Worm (Caenorhabditis elegans) whole organism, L4 larva: ENCODE data around the gene drr-2.

Experiments used
- D1046.2 ChIP-seq: fragments of 200-800 bp; sonication (Bioruptor generic); IDR thresholded peaks from 2 replicates; pipeline ENCODE4 v1.3.6; 2022; ENCODE audit warnings: missing genetic modification characterization, missing compliant biosample characterization
- F44E2.7 ChIP-seq: fragments of 200-800 bp; sonication (Bioruptor generic); IDR thresholded peaks from 2 replicates; pipeline ENCODE4 v2.1.2; 2022; ENCODE audit warnings: missing genetic modification characterization, missing compliant biosample characterization
- R02D3.7 ChIP-seq: fragments of 150-350 bp; sonication (generic microtip); optimal IDR thresholded peaks from 3 replicates; lab custom pipeline; 2014; ENCODE audit warnings: missing biosample characterization, missing genetic modification characterization
- ZK546.5 ChIP-seq, 2 experiments: sonication (generic microtip); optimal IDR thresholded peaks; 2 replicates each; lab custom pipeline; 2017; ENCODE audit warnings: missing biosample characterization in 2 of 2, missing genetic modification characterization in 2 of 2
- aly-2 ChIP-seq: sonication (generic microtip); optimal IDR thresholded peaks from 2 replicates; lab custom pipeline; 2018; ENCODE audit warnings: missing biosample characterization, missing genetic modification characterization
- ama-1 ChIP-seq: fragments of 150-350 bp; optimal IDR thresholded peaks from 2 replicates; lab custom pipeline; 2014; ENCODE audit warnings: inconsistent platforms, mixed read lengths
- arid-1 ChIP-seq: fragments of 200-800 bp; sonication (Bioruptor generic); conservative IDR thresholded peaks from 2 replicates; pipeline ENCODE4 v1.3.6; 2022; ENCODE audit warnings: missing genetic modification reagents, missing genetic modification characterization, missing compliant biosample characterization
- attf-4 ChIP-seq: sonication (generic microtip); optimal IDR thresholded peaks from 3 replicates; lab custom pipeline; 2017; ENCODE audit warnings: missing biosample characterization, missing genetic modification characterization
- ceh-20 ChIP-seq: fragments of 200-800 bp; sonication (Bioruptor generic); IDR thresholded peaks from 2 replicates; pipeline ENCODE4 v1.3.6; 2022; ENCODE audit warnings: missing genetic modification reagents, missing genetic modification characterization, missing compliant biosample characterization
- daf-12 ChIP-seq: fragments of 150-350 bp; optimal IDR thresholded peaks from 2 replicates; lab custom pipeline; 2014; ENCODE audit warnings: missing biosample characterization, missing genetic modification reagents, missing genetic modification characterization
- dmd-8 ChIP-seq: fragments of 200-800 bp; sonication (Bioruptor generic); IDR thresholded peaks from 2 replicates; pipeline ENCODE4 v1.3.6; 2022; ENCODE audit warnings: missing genetic modification characterization, missing compliant biosample characterization
- dmd-9 ChIP-seq: fragments of 200-800 bp; sonication (Bioruptor generic); IDR thresholded peaks from 2 replicates; pipeline ENCODE4 v1.3.6; 2022; ENCODE audit warnings: missing genetic modification reagents, missing genetic modification characterization, missing compliant biosample characterization
- dpl-1 ChIP-seq: fragments of 150-350 bp; optimal IDR thresholded peaks from 2 replicates; lab custom pipeline; 2014; ENCODE audit warnings: missing biosample characterization, missing genetic modification reagents, missing genetic modification characterization
- dve-1 ChIP-seq: sonication (generic microtip); optimal IDR thresholded peaks from 2 replicates; lab custom pipeline; 2017; ENCODE audit warnings: antibody characterized with exemption, mild to moderate bottlenecking, missing genetic modification characterization, missing compliant biosample characterization; ENCODE audit not compliant: insufficient read depth
- egl-43 ChIP-seq: fragments of 200-800 bp; sonication (Bioruptor generic); IDR thresholded peaks from 2 replicates; pipeline ENCODE4 v1.3.6; 2022; ENCODE audit warnings: missing genetic modification reagents, missing genetic modification characterization, missing compliant biosample characterization
- gei-8 ChIP-seq: fragments of 200-800 bp; sonication (Bioruptor generic); optimal IDR thresholded peaks from 2 replicates; lab custom pipeline; 2018; ENCODE audit warnings: mild to moderate bottlenecking, missing genetic modification characterization, missing compliant biosample characterization
- hmg-1.1 ChIP-seq: fragments of 200-800 bp; sonication (Bioruptor generic); IDR thresholded peaks from 2 replicates; pipeline ENCODE4 v1.3.6; 2022; ENCODE audit warnings: missing genetic modification reagents, missing genetic modification characterization, missing compliant biosample characterization
- lin-1 ChIP-seq: fragments of 200-800 bp; sonication (Bioruptor generic); IDR thresholded peaks from 2 replicates; pipeline ENCODE4 v1.3.6; 2022; ENCODE audit warnings: missing genetic modification reagents, missing genetic modification characterization, missing compliant biosample characterization
- lin-39 ChIP-seq: fragments of 150-350 bp; optimal IDR thresholded peaks from 2 replicates; lab custom pipeline; 2014; ENCODE audit warnings: missing biosample characterization, missing genetic modification reagents, missing genetic modification characterization
- lir-3 ChIP-seq: sonication (generic microtip); optimal IDR thresholded peaks from 2 replicates; lab custom pipeline; 2016; ENCODE audit warnings: mild to moderate bottlenecking, missing genetic modification characterization, missing compliant biosample characterization
- mdl-1 ChIP-seq, 2 experiments: fragments of 150-350 bp in 1 of 2; sonication (generic microtip) in 1 of 2; optimal IDR thresholded peaks; 2 replicates each; lab custom pipeline; 2014 to 2017; ENCODE audit warnings: missing biosample characterization in 2 of 2, missing genetic modification characterization in 2 of 2
- nhr-111 ChIP-seq: fragments of 200-800 bp; sonication (Bioruptor generic); optimal IDR thresholded peaks from 2 replicates; lab custom pipeline; 2018; ENCODE audit warnings: mild to moderate bottlenecking, missing genetic modification characterization, missing compliant biosample characterization
- nhr-77 ChIP-seq: fragments of 150-350 bp; optimal IDR thresholded peaks from 2 replicates; lab custom pipeline; 2014; ENCODE audit warnings: missing biosample characterization, missing genetic modification characterization
- pqm-1 ChIP-seq: sonication (generic microtip); optimal IDR thresholded peaks from 2 replicates; lab custom pipeline; 2017; ENCODE audit warnings: missing biosample characterization, missing genetic modification characterization
- saeg-2 ChIP-seq: fragments of 200-800 bp; sonication (Bioruptor generic); IDR thresholded peaks from 2 replicates; pipeline ENCODE4 v1.3.6; 2022; ENCODE audit warnings: missing genetic modification reagents, missing genetic modification characterization, missing compliant biosample characterization
- set-16 ChIP-seq: fragments of 200-800 bp; sonication (Bioruptor generic); IDR thresholded peaks from 2 replicates; pipeline ENCODE4 v1.3.6; 2022; ENCODE audit warnings: missing genetic modification reagents, missing genetic modification characterization, missing compliant biosample characterization
- snpc-4 ChIP-seq: fragments of 150-350 bp; optimal IDR thresholded peaks from 2 replicates; lab custom pipeline; 2014; ENCODE audit warnings: missing biosample characterization, missing genetic modification characterization
- tra-1 ChIP-seq: fragments of 200-800 bp; sonication (Bioruptor generic); IDR thresholded peaks from 2 replicates; pipeline ENCODE4 v1.3.6; 2022; ENCODE audit warnings: missing genetic modification reagents, missing genetic modification characterization, missing compliant biosample characterization
- unc-62 ChIP-seq, 3 experiments: fragments of 150-350 bp in 1 of 3; sonication (generic microtip); optimal IDR thresholded peaks in 2 of 3; peaks in 1 of 3; 1 replicate in 1 of 3; 2 replicates in 2 of 3; lab custom pipeline; 2014 to 2017; ENCODE audit warnings: missing biosample characterization in 3 of 3, missing genetic modification characterization in 3 of 3, missing genetic modification reagents in 3 of 3, missing genotype in 1 of 3
- vab-7 ChIP-seq: fragments of 200-800 bp; sonication (Bioruptor generic); IDR thresholded peaks from 2 replicates; pipeline ENCODE4 v1.3.6; 2022; ENCODE audit warnings: missing genetic modification reagents, missing genetic modification characterization, missing compliant biosample characterization
- zag-1 ChIP-seq: fragments of 150-350 bp; optimal IDR thresholded peaks from 2 replicates; lab custom pipeline; 2014; ENCODE audit warnings: missing biosample characterization, missing genetic modification characterization
- zfp-2 ChIP-seq: sonication (generic microtip); optimal IDR thresholded peaks from 2 replicates; lab custom pipeline; 2016; ENCODE audit warnings: mild to moderate bottlenecking, missing genetic modification characterization, missing compliant biosample characterization
- zip-2 ChIP-seq: fragments of 150-350 bp; optimal IDR thresholded peaks from 2 replicates; lab custom pipeline; 2014; ENCODE audit warnings: missing biosample characterization, missing genetic modification characterization

drr-2 gene

ce11 chrIII:13642776-13643175, 594 bp downstream of the drr-2 start:
- TF ChIP-seq egl-43 (GFP tag; lab: Robert Waterston, UW) (peak; percentile 9; the same call in 1 of the 2 replicates), saeg-2 (no peak), set-16 (peak; percentile 94)
- TF ChIP-seq, all 104 proteins: peak for 2

- TF ChIP-seq zfp-2 (tag; lab: Kevin White, UChicago) (no peak), snpc-4 (tag; lab: Kevin White, UChicago) (no peak), F44E2.7 (GFP tag; lab: Robert Waterston, UW) (no peak), lin-1 (GFP tag; lab: Robert Waterston, UW) (no peak), mdl-1 (tag; optimal IDR thresholded peaks at IDR 0.05; lab: Kevin White, UChicago) (no peak), tra-1 (GFP tag; lab: Robert Waterston, UW) (no peak), dmd-9 (GFP tag; lab: Robert Waterston, UW) (no peak), lin-39 (tag; lab: Kevin White, UChicago) (no peak), dmd-8 (no peak), gei-8 (no peak), ZK546.5 (tag; optimal IDR thresholded peaks at IDR 0.05; lab: Kevin White, UChicago) (no peak), egl-43 (GFP tag; lab: Robert Waterston, UW) (no peak), ama-1 (lab: Kevin White, UChicago) (no peak), attf-4 (tag; lab: Kevin White, UChicago) (no peak), lir-3 (no peak), aly-2 (no peak)
These were observed 1.1 kb downstream of the drr-2 start, which contains the start of gene T12D8.10 for ce11 chrIII:13642227-13642626. Gene T12D8.10 (minus strand): TSS chrIII:13642327.

- TF ChIP-seq nhr-77 (tag; lab: Kevin White, UChicago): no peak
- no peak for TF ChIP-seq R02D3.7 (tag; lab: Kevin White, UChicago)
- no peak for TF ChIP-seq daf-12 (tag; lab: Kevin White, UChicago)
- TF ChIP-seq egl-43 (GFP tag; lab: Robert Waterston, UW): no peak
- TF ChIP-seq zip-2 (tag; lab: Kevin White, UChicago): no peak
- no peak for TF ChIP-seq zag-1 (tag; lab: Kevin White, UChicago)
- no peak for TF ChIP-seq lir-3
- TF ChIP-seq ZK546.5 (tag; optimal IDR thresholded peaks at IDR 0.05; lab: Kevin White, UChicago): no peak
- no peak for TF ChIP-seq nhr-111 (GFP tag; lab: Kevin White, UChicago)
- no peak for TF ChIP-seq dpl-1 (GFP tag; lab: Kevin White, UChicago)
- no peak for TF ChIP-seq D1046.2 (GFP tag; lab: Robert Waterston, UW)
- no peak for TF ChIP-seq pqm-1 (tag; lab: Kevin White, UChicago)
- TF ChIP-seq attf-4 (tag; lab: Kevin White, UChicago): no peak
- no peak for TF ChIP-seq arid-1 (GFP tag; lab: Robert Waterston, UW)
- TF ChIP-seq, all 104 proteins: peak for 0
These were observed 1.8 kb downstream of the drr-2 start, which contains the start of gene acbp-5 for ce11 chrIII:13641588-13641987. Gene acbp-5 (minus strand): TSS chrIII:13641688.

- TF ChIP-seq hmg-1.1 (GFP tag; lab: Robert Waterston, UW): no peak
- no peak for TF ChIP-seq vab-7 (GFP tag; lab: Robert Waterston, UW)
These were observed 2.5 kb downstream of the drr-2 start for ce11 chrIII:13640869-13641268.

- no peak for TF ChIP-seq ceh-20
- peak; percentile 71 for TF ChIP-seq set-16
- no peak for TF ChIP-seq dve-1 (tag; lab: Kevin White, UChicago)
- peak in 1 of 2 experiments; percentile 92 for TF ChIP-seq unc-62 (GFP tag; optimal IDR thresholded peaks at IDR 0.05 in 1 of 2; lab: Kevin White, UChicago)
- no peak for TF ChIP-seq unc-62 (tag; optimal IDR thresholded peaks at IDR 0.05; lab: Kevin White, UChicago)
- TF ChIP-seq ZK546.5 (tag; optimal IDR thresholded peaks at IDR 0.05; lab: Kevin White, UChicago): no peak
- TF ChIP-seq tra-1 (GFP tag; lab: Robert Waterston, UW): no peak
- TF ChIP-seq, all 104 proteins: peak for 2
These were observed 3.3 kb downstream of the drr-2 start for ce11 chrIII:13640003-13640499.
